Worm (Caenorhabditis elegans): ENCODE data around the gene str-185.

Gene str-185

ce11 chrIV:4386351-4386750 lies 43.5 kb downstream of the str-185 start, which contains the start of gene tald-1:
TSS of gene tald-1 (plus strand) at chrIV:4386651.
- no peak for TF ChIP-seq nhr-237 (tag; optimal IDR thresholded peaks at IDR 0.05)
- TF ChIP-seq nhr-28 (tag; optimal IDR thresholded peaks at IDR 0.05), result no peak

Data from whole organism, mixed stage, embryonic.